Worm (Caenorhabditis elegans) whole organism, late embryonic: Measurements from ENCODE around the gene F28C6.10.

Experiments
- elt-2 ChIP-seq: sonication (generic microtip); optimal IDR thresholded peaks from 2 replicates; lab custom pipeline; 2016; ENCODE audit warnings: missing genetic modification reagents, missing genetic modification characterization, missing compliant biosample characterization
- elt-4 ChIP-seq: sonication (generic microtip); optimal IDR thresholded peaks from 2 replicates; lab custom pipeline; 2016; ENCODE audit warnings: missing genetic modification characterization, missing compliant biosample characterization
- nfya-1 ChIP-seq: sonication (generic microtip); optimal IDR thresholded peaks from 2 replicates; lab custom pipeline; 2017; ENCODE audit warnings: missing genetic modification characterization, mild to moderate bottlenecking, missing compliant biosample characterization, antibody characterized with exemption, moderate library complexity
- odd-2 ChIP-seq: sonication (generic microtip); optimal IDR thresholded peaks from 2 replicates; lab custom pipeline; 2017; ENCODE audit warnings: antibody characterized with exemption, mild to moderate bottlenecking, missing genetic modification characterization, missing compliant biosample characterization

- TF ChIP-seq nfya-1 (tag; lab: Kevin White, UChicago) (no peak), elt-2 (tag; lab: Kevin White, UChicago) (no peak), odd-2 (tag; lab: Kevin White, UChicago) (no peak), elt-4 (tag; lab: Kevin White, UChicago) (no peak)
Observed at ce11 chrII:8634386-8634785, 26.6 kb downstream of the F28C6.10 start, which contains the start of gene cutl-12.
